Fruit fly (Drosophila melanogaster) whole organism, prepupa: Measurements from ENCODE around the gene Asciz.
A peak's percentile ranks its signal among the peaks of the same experiment; 100 is the strongest.

Source experiments
- Blimp-1 ChIP-seq: fragments of 200-800 bp; sonication (Bioruptor generic); optimal IDR thresholded peaks from 3 replicates; lab custom pipeline; 2017; ENCODE audit warnings: missing biosample characterization, missing genetic modification characterization, mild to moderate bottlenecking, moderate library complexity, missing genetic modification reagents
- CG10631 ChIP-seq: fragments of 200-800 bp; sonication (Bioruptor generic); optimal IDR thresholded peaks from 2 replicates; lab custom pipeline; 2016; ENCODE audit warnings: missing biosample characterization, missing genetic modification characterization
- CG10669 ChIP-seq: fragments of 200-800 bp; sonication (Bioruptor generic); optimal IDR thresholded peaks from 3 replicates; lab custom pipeline; 2018; ENCODE audit warnings: missing biosample characterization, mild to moderate bottlenecking, missing genetic modification characterization, moderate library complexity
- CG11294 ChIP-seq: fragments of 200-800 bp; sonication (Bioruptor generic); IDR thresholded peaks from 2 replicates; pipeline ENCODE4 v1.3.6; 2022; ENCODE audit warnings: missing biosample characterization, missing genetic modification characterization
- CG11902 ChIP-seq: fragments of 200-800 bp; sonication (Bioruptor generic); optimal IDR thresholded peaks from 3 replicates; lab custom pipeline; 2016; ENCODE audit warnings: missing biosample characterization, missing genetic modification characterization
- CG15336 ChIP-seq: fragments of 200-800 bp; sonication (Bioruptor generic); IDR thresholded peaks from 2 replicates; pipeline ENCODE4 v1.3.6; 2022; ENCODE audit warnings: missing biosample characterization, missing genetic modification characterization
- CG1621 ChIP-seq: fragments of 200-800 bp; sonication (Bioruptor generic); optimal IDR thresholded peaks from 3 replicates; lab custom pipeline; 2018; ENCODE audit warnings: missing biosample characterization, mild to moderate bottlenecking, missing genetic modification characterization
- CG16779 ChIP-seq: fragments of 200-800 bp; sonication (Bioruptor generic); optimal IDR thresholded peaks from 3 replicates; lab custom pipeline; 2017; ENCODE audit warnings: missing biosample characterization, mild to moderate bottlenecking, missing genetic modification characterization
- CG3032 ChIP-seq: fragments of 200-800 bp; optimal IDR thresholded peaks from 2 replicates; lab custom pipeline; 2019; ENCODE audit warnings: missing biosample characterization, mild to moderate bottlenecking, missing genetic modification characterization, moderate library complexity
- CG31627 ChIP-seq: fragments of 200-800 bp; sonication (Bioruptor generic); optimal IDR thresholded peaks from 3 replicates; lab custom pipeline; 2016; ENCODE audit warnings: missing biosample characterization, missing genetic modification characterization
- CG32006 ChIP-seq: fragments of 200-800 bp; sonication (Bioruptor generic); optimal IDR thresholded peaks from 3 replicates; lab custom pipeline; 2017; ENCODE audit warnings: missing biosample characterization, mild to moderate bottlenecking, missing genetic modification characterization
- CG34406 ChIP-seq: fragments of 200-800 bp; sonication (Bioruptor generic); optimal IDR thresholded peaks from 3 replicates; lab custom pipeline; 2016; ENCODE audit warnings: missing biosample characterization, missing genetic modification characterization
- CG3919 ChIP-seq: fragments of 200-800 bp; sonication (Bioruptor generic); optimal IDR thresholded peaks from 3 replicates; lab custom pipeline; 2016; ENCODE audit warnings: missing biosample characterization, missing genetic modification characterization
- CG4318 ChIP-seq: fragments of 200-800 bp; sonication (Bioruptor generic); optimal IDR thresholded peaks from 3 replicates; lab custom pipeline; 2017; ENCODE audit warnings: missing biosample characterization, mild to moderate bottlenecking, missing genetic modification characterization
- CG6163 ChIP-seq: fragments of 200-800 bp; sonication (Bioruptor generic); IDR thresholded peaks from 3 replicates; pipeline ENCODE4 v1.3.6; 2022; ENCODE audit warnings: missing biosample characterization, missing genetic modification characterization
- CG6792 ChIP-seq: fragments of 200-800 bp; sonication (Bioruptor generic); optimal IDR thresholded peaks from 3 replicates; lab custom pipeline; 2016; ENCODE audit warnings: missing biosample characterization, missing genetic modification characterization
- CG6808 ChIP-seq: fragments of 200-800 bp; sonication (Bioruptor generic); optimal IDR thresholded peaks from 3 replicates; lab custom pipeline; 2017; ENCODE audit warnings: missing biosample characterization, missing genetic modification characterization, mild to moderate bottlenecking, moderate library complexity, missing genetic modification reagents
- CG7368 ChIP-seq: fragments of 200-800 bp; sonication (Bioruptor generic); optimal IDR thresholded peaks from 3 replicates; lab custom pipeline; 2016; ENCODE audit warnings: missing biosample characterization, missing genetic modification characterization
- CG8119 ChIP-seq: fragments of 200-800 bp; sonication (Bioruptor generic); IDR thresholded peaks from 3 replicates; pipeline ENCODE4 v1.3.6; 2022; ENCODE audit warnings: missing biosample characterization, missing genetic modification characterization
- CG8319 ChIP-seq: fragments of 200-800 bp; sonication (Bioruptor generic); optimal IDR thresholded peaks from 3 replicates; lab custom pipeline; 2016; ENCODE audit warnings: missing biosample characterization, missing genetic modification characterization
- CG8632 ChIP-seq: fragments of 200-800 bp; sonication (Bioruptor generic); optimal IDR thresholded peaks from 3 replicates; lab custom pipeline; 2016; ENCODE audit warnings: missing biosample characterization, missing genetic modification characterization
- CG9139 ChIP-seq: fragments of 200-800 bp; sonication (Bioruptor generic); optimal IDR thresholded peaks from 3 replicates; lab custom pipeline; 2017; ENCODE audit warnings: missing biosample characterization, mild to moderate bottlenecking, missing genetic modification characterization
- Eip75B ChIP-seq: fragments of 200-800 bp; sonication (Bioruptor generic); optimal IDR thresholded peaks from 3 replicates; lab custom pipeline; 2016; ENCODE audit warnings: missing biosample characterization, missing genetic modification characterization
- Eip78C ChIP-seq: fragments of 200-800 bp; sonication (Bioruptor generic); peaks from one replicate; lab custom pipeline; 2016; ENCODE audit warnings: missing biosample characterization, missing genetic modification characterization
- Ets21C ChIP-seq: fragments of 200-800 bp; sonication (Bioruptor generic); optimal IDR thresholded peaks from 3 replicates; lab custom pipeline; 2016; ENCODE audit warnings: missing biosample characterization, missing genetic modification characterization
- Hr38 ChIP-seq: sonication (Bioruptor generic); optimal IDR thresholded peaks from 2 replicates; lab custom pipeline; 2016; ENCODE audit warnings: missing biosample characterization, missing genetic modification characterization
- Hr39 ChIP-seq: fragments of 200-800 bp; sonication (Bioruptor generic); optimal IDR thresholded peaks from 2 replicates; lab custom pipeline; 2016; ENCODE audit warnings: missing biosample characterization, missing genetic modification characterization
- Hr4 ChIP-seq: fragments of 200-800 bp; sonication (Bioruptor generic); optimal IDR thresholded peaks from 3 replicates; lab custom pipeline; 2016; ENCODE audit warnings: missing biosample characterization, missing genetic modification characterization
- Lpt ChIP-seq: fragments of 200-800 bp; sonication (Bioruptor generic); optimal IDR thresholded peaks from 3 replicates; lab custom pipeline; 2016; ENCODE audit warnings: missing biosample characterization, missing genetic modification characterization
- Sox102F ChIP-seq: fragments of 200-800 bp; sonication (Bioruptor generic); optimal IDR thresholded peaks from 2 replicates; lab custom pipeline; 2016; ENCODE audit warnings: missing biosample characterization, mild to moderate bottlenecking, missing genetic modification characterization
- Sox14 ChIP-seq: fragments of 200-800 bp; sonication (Bioruptor generic); optimal IDR thresholded peaks from 3 replicates; lab custom pipeline; 2016; ENCODE audit warnings: missing biosample characterization, missing genetic modification characterization
- Sox15 ChIP-seq: fragments of 200-800 bp; sonication (Bioruptor generic); optimal IDR thresholded peaks from 3 replicates; lab custom pipeline; 2016; ENCODE audit warnings: missing biosample characterization, missing genetic modification characterization
- achi ChIP-seq: fragments of 200-800 bp; sonication (Bioruptor generic); optimal IDR thresholded peaks from 3 replicates; lab custom pipeline; 2016; ENCODE audit warnings: missing biosample characterization, missing genetic modification characterization
- dsx ChIP-seq: fragments of 200-800 bp; optimal IDR thresholded peaks from 3 replicates; lab custom pipeline; 2019; ENCODE audit warnings: missing biosample characterization, mild to moderate bottlenecking, missing genetic modification characterization, moderate library complexity; ENCODE audit not compliant: poor library complexity, severe bottlenecking
- eg ChIP-seq: fragments of 200-800 bp; sonication (Bioruptor generic); IDR thresholded peaks from 3 replicates; pipeline ENCODE4 v1.3.6; 2022; ENCODE audit warnings: missing biosample characterization, missing genetic modification characterization
- esn ChIP-seq: fragments of 200-800 bp; sonication (Bioruptor generic); optimal IDR thresholded peaks from 2 replicates; lab custom pipeline; 2016; ENCODE audit warnings: missing biosample characterization, mild to moderate bottlenecking, missing genetic modification characterization, moderate library complexity
- fd59A ChIP-seq: fragments of 200-800 bp; sonication (Bioruptor generic); optimal IDR thresholded peaks from 2 replicates; lab custom pipeline; 2017; ENCODE audit warnings: missing biosample characterization, mild to moderate bottlenecking, missing genetic modification characterization, missing genetic modification reagents
- fkh ChIP-seq: fragments of 200-800 bp; sonication (Bioruptor generic); optimal IDR thresholded peaks from 3 replicates; lab custom pipeline; 2017; ENCODE audit warnings: missing biosample characterization, mild to moderate bottlenecking, missing genetic modification characterization, moderate library complexity
- lz ChIP-seq: fragments of 200-800 bp; sonication (Bioruptor generic); optimal IDR thresholded peaks from 3 replicates; lab custom pipeline; 2016; ENCODE audit warnings: missing biosample characterization, missing genetic modification characterization
- net ChIP-seq: fragments of 200-800 bp; sonication (Bioruptor generic); optimal IDR thresholded peaks from 3 replicates; lab custom pipeline; 2016; ENCODE audit warnings: missing biosample characterization, missing genetic modification characterization
- pdm3 ChIP-seq: fragments of 200-800 bp; sonication (Bioruptor generic); optimal IDR thresholded peaks from 3 replicates; lab custom pipeline; 2016; ENCODE audit warnings: missing biosample characterization, missing genetic modification characterization
- salr ChIP-seq, 2 experiments: fragments of 200-800 bp; sonication (Bioruptor generic); optimal IDR thresholded peaks; 3 replicates each; lab custom pipeline; 2016 to 2018; ENCODE audit warnings: missing biosample characterization in 2 of 2, missing genetic modification characterization in 2 of 2, mild to moderate bottlenecking in 1 of 2
- spab ChIP-seq: fragments of 200-800 bp; sonication (Bioruptor generic); optimal IDR thresholded peaks from 2 replicates; lab custom pipeline; 2017; ENCODE audit warnings: missing biosample characterization, mild to moderate bottlenecking, missing genetic modification characterization, missing genetic modification reagents
- ss ChIP-seq, 2 experiments: fragments of 200-800 bp; sonication (Bioruptor generic); optimal IDR thresholded peaks; 2 replicates in 1 of 2; 3 replicates in 1 of 2; lab custom pipeline; 2017 to 2018; ENCODE audit warnings: mild to moderate bottlenecking in 2 of 2, missing biosample characterization in 2 of 2, missing genetic modification characterization in 2 of 2, moderate library complexity in 1 of 2
- vri ChIP-seq: fragments of 200-800 bp; sonication (Bioruptor generic); optimal IDR thresholded peaks from 3 replicates; lab custom pipeline; 2016; ENCODE audit warnings: missing biosample characterization, mild to moderate bottlenecking, missing genetic modification characterization

Gene Asciz

dm6 chr3L:3198447-3199402 lies 32.7 kb upstream of the Asciz start, which contains the start of the genes CG32276 and gry (continued):
- TF ChIP-seq CG6808 (GFP tag; lab: Kevin White, UChicago): no peak
- TF ChIP-seq net (GFP tag; lab: Kevin White, UChicago): no peak
- peak; percentile 80 for TF ChIP-seq Hr39 (GFP tag; lab: Kevin White, UChicago)
- TF ChIP-seq CG34406 (GFP tag; lab: Kevin White, UChicago): peak; percentile 50
- peak; percentile 51 for TF ChIP-seq Sox15 (GFP tag; lab: Kevin White, UChicago)
- TF ChIP-seq fkh (GFP tag; lab: Kevin White, UChicago): peak; percentile 20
- TF ChIP-seq fd59A: peak; percentile 11
- TF ChIP-seq CG8119 (GFP tag; lab: Robert Waterston, UW): peak; percentile 32; the same call in 1 of the 3 replicates
- TF ChIP-seq Sox102F: peak; percentile 75
- peak; percentile 75 for TF ChIP-seq CG3032 (tag; lab: Kevin White, UChicago)
- peak; percentile 22; the same call in 1 of the 2 replicates for TF ChIP-seq CG11294 (GFP tag; lab: Robert Waterston, UW)
- TF ChIP-seq achi: peak; percentile 60

DNA sequence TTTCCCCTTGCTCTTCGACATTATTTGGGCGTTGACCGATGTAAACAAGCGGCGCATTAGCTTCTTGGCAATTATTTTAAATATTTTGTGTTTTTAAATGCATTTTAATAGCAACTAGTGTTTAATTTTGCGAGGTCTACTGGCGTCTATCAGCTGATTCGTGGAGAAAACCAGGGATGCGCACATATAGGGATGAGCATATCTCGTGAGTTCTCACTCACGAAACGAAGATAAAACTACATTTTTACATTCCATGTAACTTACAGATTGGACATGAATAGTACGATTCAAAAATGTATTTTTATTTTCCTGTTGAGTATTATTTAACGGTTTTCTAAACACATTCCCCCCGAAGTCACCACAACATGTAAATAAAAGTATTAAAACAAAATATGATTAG lies 31.4 kb upstream of the Asciz start, which contains the start of gene CG14966:
CG14966 (minus strand) TSS at position 168 of the 400 bp plus-strand sequence.
- TF ChIP-seq lz (GFP tag; lab: Kevin White, UChicago) (peak; percentile 38), fd59A (no peak), pdm3 (GFP tag; lab: Kevin White, UChicago) (peak; percentile 26), Hr38 (GFP tag; lab: Kevin White, UChicago) (no peak), Sox102F (no peak), CG16779 (tag; lab: Kevin White, UChicago) (no peak), CG10631 (GFP tag; lab: Kevin White, UChicago) (no peak), CG8319 (GFP tag; lab: Kevin White, UChicago) (no peak), Eip75B (GFP tag; lab: Kevin White, UChicago) (no peak), Hr39 (GFP tag; lab: Kevin White, UChicago) (peak; percentile 20), Sox15 (GFP tag; lab: Kevin White, UChicago) (no peak), ss (GFP tag; optimal IDR thresholded peaks at IDR 0.05; lab: Kevin White, UChicago) (peak in 1 of 2 experiments; percentile 23), CG6808 (GFP tag; lab: Kevin White, UChicago) (peak; percentile 3), eg (GFP tag; lab: Robert Waterston, UW) (no peak), CG32006 (GFP tag; lab: Kevin White, UChicago) (no peak), CG31627 (GFP tag; lab: Kevin White, UChicago) (peak; percentile 28), CG3032 (tag; lab: Kevin White, UChicago) (no peak), Lpt (no peak), Blimp-1 (GFP tag; lab: Kevin White, UChicago) (no peak), CG7368 (no peak), esn (GFP tag; lab: Kevin White, UChicago) (peak; percentile 45), CG4318 (GFP tag; lab: Kevin White, UChicago) (no peak), achi (no peak), spab (GFP tag; lab: Kevin White, UChicago) (no peak), CG34406 (GFP tag; lab: Kevin White, UChicago) (no peak), CG11294 (GFP tag; lab: Robert Waterston, UW) (no peak), Eip78C (peak; percentile 56), CG6163 (GFP tag; lab: Robert Waterston, UW) (no peak), Hr4 (no peak), Ets21C (GFP tag; lab: Kevin White, UChicago) (peak; percentile 5), CG10669 (GFP tag; lab: Kevin White, UChicago) (no peak), CG3919 (GFP tag; lab: Kevin White, UChicago) (no peak), net (GFP tag; lab: Kevin White, UChicago) (no peak), vri (GFP tag; lab: Kevin White, UChicago) (no peak), dsx (GFP tag; lab: Kevin White, UChicago) (peak; percentile 9), CG8119 (GFP tag; lab: Robert Waterston, UW) (no peak), CG8632 (GFP tag; lab: Kevin White, UChicago) (no peak), CG11902 (no peak), Sox14 (GFP tag; lab: Kevin White, UChicago) (peak; percentile 29), CG1621 (tag; lab: Kevin White, UChicago) (no peak), CG6792 (GFP tag; lab: Kevin White, UChicago) (no peak), CG15336 (no peak), CG9139 (GFP tag; lab: Kevin White, UChicago) (no peak), fkh (GFP tag; lab: Kevin White, UChicago) (no peak), salr (GFP tag; optimal IDR thresholded peaks at IDR 0.05; lab: Kevin White, UChicago) (no peak)
